Fruit fly (Drosophila melanogaster) whole organism, prepupa: Measurements from ENCODE around the gene CG10969.
A peak's percentile ranks its signal among the peaks of the same experiment; 100 is the strongest.

ENCODE experiments used
- Blimp-1 ChIP-seq: fragments of 200-800 bp; sonication (Bioruptor generic); optimal IDR thresholded peaks from 3 replicates; lab custom pipeline; 2017; ENCODE audit warnings: missing biosample characterization, missing genetic modification characterization, mild to moderate bottlenecking, moderate library complexity, missing genetic modification reagents
- CG10631 ChIP-seq: fragments of 200-800 bp; sonication (Bioruptor generic); optimal IDR thresholded peaks from 2 replicates; lab custom pipeline; 2016; ENCODE audit warnings: missing biosample characterization, missing genetic modification characterization
- CG11902 ChIP-seq: fragments of 200-800 bp; sonication (Bioruptor generic); optimal IDR thresholded peaks from 3 replicates; lab custom pipeline; 2016; ENCODE audit warnings: missing biosample characterization, missing genetic modification characterization
- CG15336 ChIP-seq: fragments of 200-800 bp; sonication (Bioruptor generic); IDR thresholded peaks from 2 replicates; pipeline ENCODE4 v1.3.6; 2022; ENCODE audit warnings: missing biosample characterization, missing genetic modification characterization
- CG1621 ChIP-seq: fragments of 200-800 bp; sonication (Bioruptor generic); optimal IDR thresholded peaks from 3 replicates; lab custom pipeline; 2018; ENCODE audit warnings: missing biosample characterization, mild to moderate bottlenecking, missing genetic modification characterization
- CG16779 ChIP-seq: fragments of 200-800 bp; sonication (Bioruptor generic); optimal IDR thresholded peaks from 3 replicates; lab custom pipeline; 2017; ENCODE audit warnings: missing biosample characterization, mild to moderate bottlenecking, missing genetic modification characterization
- CG31627 ChIP-seq: fragments of 200-800 bp; sonication (Bioruptor generic); optimal IDR thresholded peaks from 3 replicates; lab custom pipeline; 2016; ENCODE audit warnings: missing biosample characterization, missing genetic modification characterization
- CG32006 ChIP-seq: fragments of 200-800 bp; sonication (Bioruptor generic); optimal IDR thresholded peaks from 3 replicates; lab custom pipeline; 2017; ENCODE audit warnings: missing biosample characterization, mild to moderate bottlenecking, missing genetic modification characterization
- CG34406 ChIP-seq: fragments of 200-800 bp; sonication (Bioruptor generic); optimal IDR thresholded peaks from 3 replicates; lab custom pipeline; 2016; ENCODE audit warnings: missing biosample characterization, missing genetic modification characterization
- CG3919 ChIP-seq: fragments of 200-800 bp; sonication (Bioruptor generic); optimal IDR thresholded peaks from 3 replicates; lab custom pipeline; 2016; ENCODE audit warnings: missing biosample characterization, missing genetic modification characterization
- CG4318 ChIP-seq: fragments of 200-800 bp; sonication (Bioruptor generic); optimal IDR thresholded peaks from 3 replicates; lab custom pipeline; 2017; ENCODE audit warnings: missing biosample characterization, mild to moderate bottlenecking, missing genetic modification characterization
- CG6163 ChIP-seq: fragments of 200-800 bp; sonication (Bioruptor generic); IDR thresholded peaks from 3 replicates; pipeline ENCODE4 v1.3.6; 2022; ENCODE audit warnings: missing biosample characterization, missing genetic modification characterization
- CG6792 ChIP-seq: fragments of 200-800 bp; sonication (Bioruptor generic); optimal IDR thresholded peaks from 3 replicates; lab custom pipeline; 2016; ENCODE audit warnings: missing biosample characterization, missing genetic modification characterization
- CG6808 ChIP-seq: fragments of 200-800 bp; sonication (Bioruptor generic); optimal IDR thresholded peaks from 3 replicates; lab custom pipeline; 2017; ENCODE audit warnings: missing biosample characterization, missing genetic modification characterization, mild to moderate bottlenecking, moderate library complexity, missing genetic modification reagents
- CG6854 ChIP-seq: fragments of 200-800 bp; sonication (Bioruptor generic); optimal IDR thresholded peaks from 2 replicates; lab custom pipeline; 2017; ENCODE audit warnings: missing biosample characterization, mild to moderate bottlenecking, missing genetic modification characterization
- CG7368 ChIP-seq: fragments of 200-800 bp; sonication (Bioruptor generic); optimal IDR thresholded peaks from 3 replicates; lab custom pipeline; 2016; ENCODE audit warnings: missing biosample characterization, missing genetic modification characterization
- CG8119 ChIP-seq: fragments of 200-800 bp; sonication (Bioruptor generic); IDR thresholded peaks from 3 replicates; pipeline ENCODE4 v1.3.6; 2022; ENCODE audit warnings: missing biosample characterization, missing genetic modification characterization
- CG8632 ChIP-seq: fragments of 200-800 bp; sonication (Bioruptor generic); optimal IDR thresholded peaks from 3 replicates; lab custom pipeline; 2016; ENCODE audit warnings: missing biosample characterization, missing genetic modification characterization
- CG9139 ChIP-seq: fragments of 200-800 bp; sonication (Bioruptor generic); optimal IDR thresholded peaks from 3 replicates; lab custom pipeline; 2017; ENCODE audit warnings: missing biosample characterization, mild to moderate bottlenecking, missing genetic modification characterization
- Eip75B ChIP-seq: fragments of 200-800 bp; sonication (Bioruptor generic); optimal IDR thresholded peaks from 3 replicates; lab custom pipeline; 2016; ENCODE audit warnings: missing biosample characterization, missing genetic modification characterization
- Eip78C ChIP-seq: fragments of 200-800 bp; sonication (Bioruptor generic); peaks from one replicate; lab custom pipeline; 2016; ENCODE audit warnings: missing biosample characterization, missing genetic modification characterization
- Ets21C ChIP-seq: fragments of 200-800 bp; sonication (Bioruptor generic); optimal IDR thresholded peaks from 3 replicates; lab custom pipeline; 2016; ENCODE audit warnings: missing biosample characterization, missing genetic modification characterization
- Ets96B ChIP-seq: fragments of 200-800 bp; optimal IDR thresholded peaks from 2 replicates; lab custom pipeline; 2019; ENCODE audit warnings: missing biosample characterization, mild to moderate bottlenecking, missing genetic modification characterization, moderate library complexity
- Gug ChIP-seq: fragments of 200-800 bp; sonication (Bioruptor generic); IDR thresholded peaks from 2 replicates; pipeline ENCODE4 v1.3.6; 2022; ENCODE audit warnings: missing biosample characterization, missing genetic modification characterization
- Hr38 ChIP-seq: sonication (Bioruptor generic); optimal IDR thresholded peaks from 2 replicates; lab custom pipeline; 2016; ENCODE audit warnings: missing biosample characterization, missing genetic modification characterization
- Hr39 ChIP-seq: fragments of 200-800 bp; sonication (Bioruptor generic); optimal IDR thresholded peaks from 2 replicates; lab custom pipeline; 2016; ENCODE audit warnings: missing biosample characterization, missing genetic modification characterization
- Hr4 ChIP-seq: fragments of 200-800 bp; sonication (Bioruptor generic); optimal IDR thresholded peaks from 3 replicates; lab custom pipeline; 2016; ENCODE audit warnings: missing biosample characterization, missing genetic modification characterization
- Met ChIP-seq: fragments of 200-800 bp; sonication (Bioruptor generic); optimal IDR thresholded peaks from 3 replicates; lab custom pipeline; 2016; ENCODE audit warnings: missing biosample characterization, missing genetic modification characterization
- Smox ChIP-seq: fragments of 200-800 bp; sonication (Bioruptor generic); optimal IDR thresholded peaks from 3 replicates; lab custom pipeline; 2016; ENCODE audit warnings: missing biosample characterization, missing genetic modification characterization
- Sox102F ChIP-seq: fragments of 200-800 bp; sonication (Bioruptor generic); optimal IDR thresholded peaks from 2 replicates; lab custom pipeline; 2016; ENCODE audit warnings: missing biosample characterization, mild to moderate bottlenecking, missing genetic modification characterization
- Sox15 ChIP-seq: fragments of 200-800 bp; sonication (Bioruptor generic); optimal IDR thresholded peaks from 3 replicates; lab custom pipeline; 2016; ENCODE audit warnings: missing biosample characterization, missing genetic modification characterization
- achi ChIP-seq: fragments of 200-800 bp; sonication (Bioruptor generic); optimal IDR thresholded peaks from 3 replicates; lab custom pipeline; 2016; ENCODE audit warnings: missing biosample characterization, missing genetic modification characterization
- acj6 ChIP-seq: fragments of 200-800 bp; sonication (Bioruptor generic); optimal IDR thresholded peaks from 3 replicates; lab custom pipeline; 2016; ENCODE audit warnings: missing biosample characterization, missing genetic modification characterization
- cyc ChIP-seq: fragments of 200-800 bp; sonication (Bioruptor generic); optimal IDR thresholded peaks from 3 replicates; lab custom pipeline; 2016; ENCODE audit warnings: missing biosample characterization, missing genetic modification characterization
- dac ChIP-seq: fragments of 200-800 bp; sonication (Bioruptor generic); optimal IDR thresholded peaks from 2 replicates; lab custom pipeline; 2017; ENCODE audit warnings: missing biosample characterization, mild to moderate bottlenecking, missing genetic modification characterization
- eg ChIP-seq: fragments of 200-800 bp; sonication (Bioruptor generic); IDR thresholded peaks from 3 replicates; pipeline ENCODE4 v1.3.6; 2022; ENCODE audit warnings: missing biosample characterization, missing genetic modification characterization
- esn ChIP-seq: fragments of 200-800 bp; sonication (Bioruptor generic); optimal IDR thresholded peaks from 2 replicates; lab custom pipeline; 2016; ENCODE audit warnings: missing biosample characterization, mild to moderate bottlenecking, missing genetic modification characterization, moderate library complexity
- fd85E ChIP-seq: fragments of 200-800 bp; sonication (Bioruptor generic); optimal IDR thresholded peaks from 3 replicates; lab custom pipeline; 2016; ENCODE audit warnings: missing biosample characterization, missing genetic modification characterization
- fkh ChIP-seq: fragments of 200-800 bp; sonication (Bioruptor generic); optimal IDR thresholded peaks from 3 replicates; lab custom pipeline; 2017; ENCODE audit warnings: missing biosample characterization, mild to moderate bottlenecking, missing genetic modification characterization, moderate library complexity
- lz ChIP-seq: fragments of 200-800 bp; sonication (Bioruptor generic); optimal IDR thresholded peaks from 3 replicates; lab custom pipeline; 2016; ENCODE audit warnings: missing biosample characterization, missing genetic modification characterization
- net ChIP-seq: fragments of 200-800 bp; sonication (Bioruptor generic); optimal IDR thresholded peaks from 3 replicates; lab custom pipeline; 2016; ENCODE audit warnings: missing biosample characterization, missing genetic modification characterization
- pdm3 ChIP-seq: fragments of 200-800 bp; sonication (Bioruptor generic); optimal IDR thresholded peaks from 3 replicates; lab custom pipeline; 2016; ENCODE audit warnings: missing biosample characterization, missing genetic modification characterization
- salr ChIP-seq, 2 experiments: fragments of 200-800 bp; sonication (Bioruptor generic); optimal IDR thresholded peaks; 3 replicates each; lab custom pipeline; 2016 to 2018; ENCODE audit warnings: missing biosample characterization in 2 of 2, missing genetic modification characterization in 2 of 2, mild to moderate bottlenecking in 1 of 2
- ss ChIP-seq, 2 experiments: fragments of 200-800 bp; sonication (Bioruptor generic); optimal IDR thresholded peaks; 2 replicates in 1 of 2; 3 replicates in 1 of 2; lab custom pipeline; 2017 to 2018; ENCODE audit warnings: mild to moderate bottlenecking in 2 of 2, missing biosample characterization in 2 of 2, missing genetic modification characterization in 2 of 2, moderate library complexity in 1 of 2
- svp ChIP-seq: fragments of 200-800 bp; sonication (Bioruptor generic); peaks from one replicate; lab custom pipeline; 2016; ENCODE audit warnings: missing biosample characterization, missing genetic modification characterization
- topi ChIP-seq: fragments of 200-800 bp; sonication (Bioruptor generic); optimal IDR thresholded peaks from 3 replicates; lab custom pipeline; 2016; ENCODE audit warnings: missing biosample characterization, missing genetic modification characterization
- vri ChIP-seq: fragments of 200-800 bp; sonication (Bioruptor generic); optimal IDR thresholded peaks from 3 replicates; lab custom pipeline; 2016; ENCODE audit warnings: missing biosample characterization, mild to moderate bottlenecking, missing genetic modification characterization

CG10969 gene

dm6 chr3L:12803159-12804034, 22.5 kb upstream of the CG10969 start:
- TF ChIP-seq Ets21C (GFP tag; lab: Kevin White, UChicago) (peak; percentile 24), CG3919 (peak; percentile 13), CG15336 (0 out of 2 replicates have a peak, but pooled peaks have one; percentile 22), Hr39 (GFP tag; lab: Kevin White, UChicago) (peak; percentile 34), Eip78C (GFP tag; lab: Kevin White, UChicago) (peak; percentile 69), Hr4 (GFP tag; lab: Kevin White, UChicago) (peak; percentile 57), fkh (GFP tag; lab: Kevin White, UChicago) (peak; percentile 55), CG6854 (no peak), Hr38 (no peak), CG31627 (GFP tag; lab: Kevin White, UChicago) (peak; percentile 4), esn (peak; percentile 52), Met (GFP tag; lab: Kevin White, UChicago) (peak; percentile 36), CG32006 (peak; percentile 8), Sox102F (GFP tag; lab: Kevin White, UChicago) (no peak), Sox15 (GFP tag; lab: Kevin White, UChicago) (no peak), net (GFP tag; lab: Kevin White, UChicago) (peak; percentile 43), cyc (GFP tag; lab: Kevin White, UChicago) (no peak), Smox (peak; percentile 17), eg (GFP tag; lab: Robert Waterston, UW) (0 out of 3 replicates have a peak, but pooled peaks have one; percentile 21), salr (GFP tag; optimal IDR thresholded peaks at IDR 0.05; lab: Kevin White, UChicago) (peak in 1 of 2 experiments; percentile 10), CG7368 (GFP tag; lab: Kevin White, UChicago) (no peak), CG10631 (GFP tag; lab: Kevin White, UChicago) (no peak), CG8632 (GFP tag; lab: Kevin White, UChicago) (peak; percentile 35), topi (GFP tag; lab: Kevin White, UChicago) (peak; percentile 30)
- TF ChIP-seq, all 60 proteins: peak for 17

- TF ChIP-seq Eip78C (GFP tag; lab: Kevin White, UChicago), result peak; percentile 75
- peak; percentile 57 for TF ChIP-seq dac (GFP tag; lab: Kevin White, UChicago)
- TF ChIP-seq CG6163 (GFP tag; lab: Robert Waterston, UW), result peak; percentile 86
- no peak for TF ChIP-seq Smox
- TF ChIP-seq CG6808 (GFP tag; lab: Kevin White, UChicago), result peak; percentile 32
- TF ChIP-seq CG10631 (GFP tag; lab: Kevin White, UChicago), result peak; percentile 7
- no peak for TF ChIP-seq CG31627 (GFP tag; lab: Kevin White, UChicago)
- TF ChIP-seq Gug (GFP tag; lab: Robert Waterston, UW), result peak; percentile 76
- TF ChIP-seq CG16779, result peak; percentile 77
- no peak for TF ChIP-seq Hr39 (GFP tag; lab: Kevin White, UChicago)
- TF ChIP-seq CG3919, result no peak
- TF ChIP-seq ss (GFP tag; optimal IDR thresholded peaks at IDR 0.05; lab: Kevin White, UChicago), result no peak
- TF ChIP-seq Blimp-1, result no peak
- no peak for TF ChIP-seq CG6854
- no peak for TF ChIP-seq CG9139 (GFP tag; lab: Kevin White, UChicago)
- TF ChIP-seq Ets96B (tag; lab: Kevin White, UChicago), result no peak
- TF ChIP-seq Sox102F (GFP tag; lab: Kevin White, UChicago), result no peak
- TF ChIP-seq CG34406, result no peak
- TF ChIP-seq acj6 (GFP tag; lab: Kevin White, UChicago), result peak; percentile 18
- no peak for TF ChIP-seq CG11902 (GFP tag; lab: Kevin White, UChicago)
- TF ChIP-seq vri (GFP tag; lab: Kevin White, UChicago), result peak; percentile 86
- TF ChIP-seq svp (GFP tag; lab: Kevin White, UChicago), result no peak
- TF ChIP-seq lz, result no peak
- TF ChIP-seq achi (GFP tag; lab: Kevin White, UChicago), result peak; percentile 18
- TF ChIP-seq Sox15 (GFP tag; lab: Kevin White, UChicago), result no peak
- TF ChIP-seq Eip75B, result no peak
- TF ChIP-seq net (GFP tag; lab: Kevin White, UChicago), result peak; percentile 63
- TF ChIP-seq fd85E (GFP tag; lab: Kevin White, UChicago), result no peak
- TF ChIP-seq CG4318 (GFP tag; lab: Kevin White, UChicago), result peak; percentile 50
- TF ChIP-seq Met (GFP tag; lab: Kevin White, UChicago), result no peak
- TF ChIP-seq pdm3 (GFP tag; lab: Kevin White, UChicago), result peak; percentile 51
- no peak for TF ChIP-seq CG1621 (tag; lab: Kevin White, UChicago)
- TF ChIP-seq CG8119 (GFP tag; lab: Robert Waterston, UW), result peak; percentile 91
- peak; percentile 10 for TF ChIP-seq CG6792 (GFP tag; lab: Kevin White, UChicago)
- TF ChIP-seq eg (GFP tag; lab: Robert Waterston, UW), result peak; percentile 91
Observed at dm6 chr3L:12802443-12802865, 21.6 kb upstream of the CG10969 start.
